Fruit fly (Drosophila melanogaster) Kc167 (cell line): Measurements from ENCODE around the gene Ptp10D.

ENCODE experiments used
- Myc ChIP-seq: fragments of >200 bp; optimal IDR thresholded peaks from 2 replicates; lab custom pipeline; 2017; ENCODE audit warnings: missing external identifiers
- Sin3A ChIP-seq: fragments of >200 bp; optimal IDR thresholded peaks from 2 replicates; lab custom pipeline; 2018; ENCODE audit warnings: missing external identifiers
- h ChIP-seq: fragments of >200 bp; optimal IDR thresholded peaks from 3 replicates; lab custom pipeline; 2018; ENCODE audit warnings: missing external identifiers
- insv ChIP-seq: fragments of >200 bp; optimal IDR thresholded peaks from 3 replicates; lab custom pipeline; 2018; ENCODE audit warnings: missing external identifiers
- psq ChIP-seq: fragments of >200 bp; optimal IDR thresholded peaks from 2 replicates; lab custom pipeline; 2017; ENCODE audit warnings: missing external identifiers
- ttk ChIP-seq: sonication (Bioruptor generic); optimal IDR thresholded peaks from 2 replicates; lab custom pipeline; 2017; ENCODE audit warnings: missing external identifiers

DNA sequence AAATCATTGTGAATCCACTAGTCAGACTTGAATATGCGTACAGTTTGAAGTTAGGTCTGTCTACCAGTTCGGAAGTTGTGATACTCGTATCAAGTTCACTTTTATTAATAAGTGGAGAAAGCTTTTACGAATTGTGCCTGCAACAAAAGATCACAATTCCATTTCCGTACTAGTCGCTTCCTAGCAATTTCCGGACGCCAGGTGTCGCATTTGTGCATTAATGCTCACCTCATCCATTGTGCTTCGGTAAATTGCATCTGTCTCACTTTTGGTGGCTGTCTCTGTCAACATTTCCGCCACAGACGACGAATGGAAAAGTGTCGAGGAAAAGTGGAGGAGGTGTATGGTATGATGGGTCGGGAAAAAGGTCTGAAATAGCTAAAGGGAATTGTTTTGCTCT is 21.4 kb downstream of the Ptp10D start:
- TF ChIP-seq Sin3A (lab: Kevin White, UChicago) (no peak), Myc (lab: Kevin White, UChicago) (no peak), ttk (lab: Kevin White, UChicago) (no peak), psq (lab: Kevin White, UChicago) (no peak), insv (lab: Kevin White, UChicago) (no peak), h (no peak)
